Worm (Caenorhabditis elegans) whole organism, L2 larva: ENCODE data around the gene Y17G7B.8.

Experiments used
- C34F6.9 ChIP-seq: fragments of 150-350 bp; optimal IDR thresholded peaks from 2 replicates; lab custom pipeline; 2014; ENCODE audit warnings: missing biosample characterization, missing genetic modification characterization
- F13H6.1 ChIP-seq: sonication (generic microtip); optimal IDR thresholded peaks from 2 replicates; lab custom pipeline; 2016; ENCODE audit warnings: missing genetic modification characterization, missing compliant biosample characterization
- R02D3.7 ChIP-seq: fragments of 150-350 bp; optimal IDR thresholded peaks from 2 replicates; lab custom pipeline; 2014; ENCODE audit warnings: missing biosample characterization, missing genetic modification characterization
- Y55F3AM.14 ChIP-seq: fragments of 200-800 bp; sonication (Bioruptor generic); optimal IDR thresholded peaks from 2 replicates; lab custom pipeline; 2018; ENCODE audit warnings: mild to moderate bottlenecking, missing genetic modification characterization, missing compliant biosample characterization
- ZK546.5 ChIP-seq: sonication (generic microtip); optimal IDR thresholded peaks from 2 replicates; lab custom pipeline; 2017; ENCODE audit warnings: missing biosample characterization, missing genetic modification characterization
- aly-2 ChIP-seq: fragments of 150-350 bp; optimal IDR thresholded peaks from 2 replicates; lab custom pipeline; 2014; ENCODE audit warnings: missing biosample characterization, missing genetic modification characterization
- ama-1 ChIP-seq: fragments of 150-350 bp; optimal IDR thresholded peaks from 2 replicates; lab custom pipeline; 2018; ENCODE audit warnings: inconsistent platforms
- ceh-16 ChIP-seq: fragments of 150-350 bp; optimal IDR thresholded peaks from 2 replicates; lab custom pipeline; 2014; ENCODE audit warnings: missing biosample characterization, missing genetic modification characterization
- ceh-82 ChIP-seq: fragments of 150-350 bp; optimal IDR thresholded peaks from 2 replicates; lab custom pipeline; 2014; ENCODE audit warnings: missing biosample characterization, missing genetic modification characterization
- egl-27 ChIP-seq: sonication (generic microtip); optimal IDR thresholded peaks from 3 replicates; lab custom pipeline; 2017; ENCODE audit warnings: missing biosample characterization, missing genetic modification reagents, missing genetic modification characterization
- elt-1 ChIP-seq: fragments of 150-350 bp; optimal IDR thresholded peaks from 2 replicates; lab custom pipeline; 2014; ENCODE audit warnings: missing biosample characterization, missing genetic modification characterization
- elt-3 ChIP-seq: sonication (generic microtip); optimal IDR thresholded peaks from 2 replicates; lab custom pipeline; 2017; ENCODE audit warnings: missing biosample characterization, missing genetic modification characterization
- lin-13 ChIP-seq: fragments of 150-350 bp; optimal IDR thresholded peaks from 2 replicates; lab custom pipeline; 2014; ENCODE audit warnings: missing biosample characterization, missing genetic modification reagents, missing genetic modification characterization
- lin-39 ChIP-seq: fragments of 150-350 bp; optimal IDR thresholded peaks from 2 replicates; lab custom pipeline; 2014; ENCODE audit warnings: missing biosample characterization, missing genetic modification reagents, missing genetic modification characterization
- lsy-2 ChIP-seq, 2 experiments: fragments of 150-350 bp in 1 of 2; sonication (generic microtip) in 1 of 2; optimal IDR thresholded peaks; 2 replicates each; lab custom pipeline; 2014 to 2017; ENCODE audit warnings: missing biosample characterization in 2 of 2, missing genetic modification characterization in 2 of 2
- mbf-1 ChIP-seq: sonication (generic microtip); optimal IDR thresholded peaks from 2 replicates; lab custom pipeline; 2017; ENCODE audit warnings: missing biosample characterization, missing genetic modification characterization
- mdl-1 ChIP-seq, 2 experiments: fragments of 150-350 bp in 1 of 2; sonication (generic microtip) in 1 of 2; optimal IDR thresholded peaks; 2 replicates each; lab custom pipeline; 2017; ENCODE audit warnings: missing biosample characterization in 2 of 2, missing genetic modification characterization in 2 of 2
- nhr-10 ChIP-seq: sonication (generic microtip); optimal IDR thresholded peaks from 2 replicates; lab custom pipeline; 2017; ENCODE audit warnings: missing biosample characterization, missing genetic modification characterization
- nhr-11 ChIP-seq: fragments of 150-350 bp; optimal IDR thresholded peaks from 2 replicates; lab custom pipeline; 2014; ENCODE audit warnings: missing biosample characterization, missing genetic modification characterization
- nhr-129 ChIP-seq: fragments of 150-350 bp; optimal IDR thresholded peaks from 2 replicates; lab custom pipeline; 2014; ENCODE audit warnings: missing biosample characterization, missing genetic modification characterization
- nhr-23 ChIP-seq: fragments of 150-350 bp; optimal IDR thresholded peaks from 2 replicates; lab custom pipeline; 2014; ENCODE audit warnings: missing biosample characterization, missing genetic modification reagents, missing genetic modification characterization
- nhr-25 ChIP-seq: fragments of 150-350 bp; sonication (generic microtip); optimal IDR thresholded peaks from 3 replicates; lab custom pipeline; 2014; ENCODE audit warnings: missing biosample characterization, missing genetic modification characterization
- nhr-6 ChIP-seq: fragments of 150-350 bp; optimal IDR thresholded peaks from 2 replicates; lab custom pipeline; 2014; ENCODE audit warnings: missing biosample characterization, missing genetic modification characterization
- nhr-77 ChIP-seq: fragments of 150-350 bp; optimal IDR thresholded peaks from 2 replicates; lab custom pipeline; 2014; ENCODE audit warnings: missing biosample characterization, missing genetic modification characterization
- peb-1 ChIP-seq: fragments of 150-350 bp; optimal IDR thresholded peaks from 2 replicates; lab custom pipeline; 2014; ENCODE audit warnings: missing biosample characterization, missing genetic modification characterization
- skn-1 ChIP-seq: sonication (generic microtip); optimal IDR thresholded peaks from 2 replicates; lab custom pipeline; 2017; ENCODE audit warnings: missing biosample characterization, missing genetic modification characterization
- sma-3 ChIP-seq: sonication (generic microtip); optimal IDR thresholded peaks from 2 replicates; lab custom pipeline; 2016; ENCODE audit warnings: missing genetic modification reagents, missing genetic modification characterization, missing compliant biosample characterization
- sma-9 ChIP-seq, 2 experiments: fragments of 150-350 bp in 1 of 2; sonication (generic microtip) in 1 of 2; optimal IDR thresholded peaks; 2 replicates each; lab custom pipeline; 2014 to 2016; ENCODE audit warnings: missing genetic modification characterization in 2 of 2, mild to moderate bottlenecking in 1 of 2, missing biosample characterization in 1 of 2, missing compliant biosample characterization in 1 of 2, missing genetic modification reagents in 1 of 2, moderate library complexity in 1 of 2
- unc-39 ChIP-seq: fragments of 150-350 bp; optimal IDR thresholded peaks from 2 replicates; lab custom pipeline; 2014; ENCODE audit warnings: missing biosample characterization, missing genetic modification characterization
- unc-55 ChIP-seq: fragments of 150-350 bp; sonication (generic microtip); optimal IDR thresholded peaks from 3 replicates; lab custom pipeline; 2014; ENCODE audit warnings: missing biosample characterization, missing genetic modification reagents, missing genetic modification characterization
- zag-1 ChIP-seq: fragments of 150-350 bp; optimal IDR thresholded peaks from 2 replicates; lab custom pipeline; 2014; ENCODE audit warnings: missing biosample characterization, missing genetic modification characterization
- ztf-1 ChIP-seq: fragments of 200-800 bp; sonication (Bioruptor generic); conservative IDR thresholded peaks from 2 replicates; pipeline ENCODE4 v1.3.6; 2022; ENCODE audit warnings: missing genetic modification characterization, missing compliant biosample characterization

The Y17G7B.8 gene

ce11 chrII:12036516-12036915 is 9.0 kb upstream of the Y17G7B.8 start, which contains the start of gene cyn-16:
cyn-16 (minus strand) TSS chrII:12036742.
- TF ChIP-seq lin-13 (GFP tag; lab: Kevin White, UChicago) = no peak
- TF ChIP-seq ama-1 (lab: Kevin White, UChicago) = peak; percentile 13

DNA sequence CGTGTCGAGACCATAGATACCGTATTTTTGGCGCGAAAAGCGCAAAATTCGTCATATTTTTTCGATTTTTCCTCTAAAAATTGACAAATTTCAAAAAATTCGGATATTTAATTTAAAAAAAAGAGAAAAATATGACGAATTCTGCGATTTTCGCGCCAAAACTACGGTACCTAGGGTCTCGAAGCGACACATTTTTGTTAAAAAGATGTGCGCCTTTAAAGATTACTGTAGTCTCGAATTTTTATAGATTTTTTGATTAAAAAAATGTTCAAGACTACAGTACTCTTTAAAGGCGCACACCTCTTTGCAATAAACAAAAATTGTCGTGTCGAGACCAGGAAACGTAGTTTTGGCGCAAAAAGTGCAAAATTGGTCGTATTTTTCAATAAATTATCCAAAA is 8.5 kb upstream of the Y17G7B.8 start:
- no peak for TF ChIP-seq nhr-23
- TF ChIP-seq F13H6.1 (tag; lab: Kevin White, UChicago) = no peak
- TF ChIP-seq nhr-11 (tag; lab: Kevin White, UChicago) = no peak
- no peak for TF ChIP-seq elt-3
- TF ChIP-seq aly-2 (tag; lab: Kevin White, UChicago) = no peak
- no peak for TF ChIP-seq lsy-2 (tag; optimal IDR thresholded peaks at IDR 0.05; lab: Kevin White, UChicago)
- TF ChIP-seq lin-13 (GFP tag; lab: Kevin White, UChicago) = no peak
- no peak for TF ChIP-seq zag-1 (tag; lab: Kevin White, UChicago)
- no peak for TF ChIP-seq R02D3.7 (tag; lab: Kevin White, UChicago)
- TF ChIP-seq Y55F3AM.14 (GFP tag; lab: Kevin White, UChicago) = no peak
- no peak for TF ChIP-seq skn-1 (tag; lab: Kevin White, UChicago)
- no peak for TF ChIP-seq sma-9 (GFP tag; optimal IDR thresholded peaks at IDR 0.05; lab: Kevin White, UChicago)
- TF ChIP-seq sma-9 (tag; optimal IDR thresholded peaks at IDR 0.05; lab: Kevin White, UChicago) = no peak
- no peak for TF ChIP-seq nhr-77 (tag; lab: Kevin White, UChicago)
- TF ChIP-seq nhr-129 = no peak
- TF ChIP-seq unc-39 = no peak
- TF ChIP-seq ztf-1 (GFP tag; lab: Robert Waterston, UW) = no peak
- TF ChIP-seq C34F6.9 (tag; lab: Kevin White, UChicago) = no peak
- TF ChIP-seq lin-39 = no peak
- TF ChIP-seq elt-1 (tag; lab: Kevin White, UChicago) = no peak
- no peak for TF ChIP-seq peb-1
- TF ChIP-seq, all 48 proteins: peak for 0

DNA sequence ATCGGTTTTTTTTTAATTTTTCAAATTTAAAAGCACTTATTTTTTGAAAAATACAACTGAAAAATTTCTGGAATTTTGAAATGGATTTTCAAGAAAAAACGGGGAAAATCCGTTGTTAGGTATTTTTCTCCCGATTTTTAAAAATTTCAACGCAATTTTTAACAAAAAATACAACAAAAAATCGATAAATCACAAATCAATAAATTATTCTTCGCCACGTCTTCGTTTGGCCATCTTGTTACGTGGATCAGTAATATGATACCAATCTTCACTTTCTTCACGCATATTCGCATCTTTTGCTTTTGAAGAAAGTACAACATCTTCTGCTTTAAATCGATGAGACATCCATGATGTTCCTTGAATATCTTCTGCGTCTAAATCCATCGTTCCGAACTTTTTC is 1.2 kb upstream of the Y17G7B.8 start:
- no peak for TF ChIP-seq aly-2 (tag; lab: Kevin White, UChicago)

- TF ChIP-seq nhr-25 (tag; lab: Kevin White, UChicago) (no peak), egl-27 (no peak), sma-3 (no peak), F13H6.1 (tag; lab: Kevin White, UChicago) (no peak), unc-55 (GFP tag; lab: Kevin White, UChicago) (peak; percentile 16), lsy-2 (tag; optimal IDR thresholded peaks at IDR 0.05; lab: Kevin White, UChicago) (peak; percentile 38 to 80), mdl-1 (tag; optimal IDR thresholded peaks at IDR 0.05; lab: Kevin White, UChicago) (no peak)
Measured at ce11 chrII:12023315-12023878, 4.2 kb downstream of the Y17G7B.8 start, which contains the start of gene Y17G7B.12. Y17G7B.12 (plus strand) TSS chrII:12023861.

DNA sequence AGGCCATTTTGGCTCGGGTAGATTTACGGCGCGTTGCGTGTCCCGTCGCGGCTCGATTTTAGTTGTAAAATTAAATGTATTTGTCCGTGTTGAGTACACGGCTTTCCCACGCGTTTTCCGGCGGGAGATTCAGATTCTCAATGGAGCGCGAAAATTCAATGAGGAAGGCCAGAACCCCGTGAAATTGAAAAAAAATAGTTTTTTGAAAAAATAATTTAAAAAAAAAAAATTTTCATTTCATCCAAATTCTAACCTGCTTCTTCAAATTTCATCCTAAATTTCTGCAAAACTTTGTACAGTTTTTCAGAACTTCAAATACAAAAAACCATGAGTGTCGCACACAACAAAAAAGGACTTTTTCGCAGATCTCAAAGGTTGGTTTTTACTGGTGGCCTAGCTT is 18.8 kb downstream of the Y17G7B.8 start, which contains the start of gene glb-29:
TSS of gene glb-29 (plus strand) at position 301 of the 400 bp plus-strand sequence.
- TF ChIP-seq skn-1 (tag; lab: Kevin White, UChicago) (no peak), sma-3 (no peak), nhr-11 (tag; lab: Kevin White, UChicago) (no peak), unc-39 (no peak), nhr-25 (tag; lab: Kevin White, UChicago) (no peak), nhr-10 (tag; lab: Kevin White, UChicago) (no peak), C34F6.9 (tag; lab: Kevin White, UChicago) (no peak), ceh-16 (tag; lab: Kevin White, UChicago) (no peak), ZK546.5 (no peak), elt-3 (no peak), aly-2 (tag; lab: Kevin White, UChicago) (no peak), ceh-82 (no peak), nhr-6 (tag; lab: Kevin White, UChicago) (no peak), nhr-23 (no peak), nhr-129 (no peak), mbf-1 (tag; lab: Kevin White, UChicago) (no peak), F13H6.1 (tag; lab: Kevin White, UChicago) (no peak), R02D3.7 (tag; lab: Kevin White, UChicago) (no peak)
- TF ChIP-seq, all 48 proteins: peak for 0
